Worm (Caenorhabditis elegans) whole organism, L4 larva: ENCODE measurements around the gene Y2H9A.6.

Experiments
- daf-16 ChIP-seq, 3 experiments: sonication (generic microtip); optimal IDR thresholded peaks; 2 replicates each; lab custom pipeline; 2016 to 2017; ENCODE audit warnings: missing genetic modification characterization in 3 of 3, missing genetic modification reagents in 3 of 3, mild to moderate bottlenecking in 2 of 3, missing compliant biosample characterization in 2 of 3, missing biosample characterization in 1 of 3, moderate library complexity in 1 of 3
- egl-27 ChIP-seq: sonication (generic microtip); optimal IDR thresholded peaks from 3 replicates; lab custom pipeline; 2017; ENCODE audit warnings: missing biosample characterization, missing genetic modification reagents, missing genetic modification characterization
- nhr-28 ChIP-seq: fragments of 150-350 bp; optimal IDR thresholded peaks from 2 replicates; lab custom pipeline; 2014; ENCODE audit warnings: missing biosample characterization, missing genetic modification characterization

DNA sequence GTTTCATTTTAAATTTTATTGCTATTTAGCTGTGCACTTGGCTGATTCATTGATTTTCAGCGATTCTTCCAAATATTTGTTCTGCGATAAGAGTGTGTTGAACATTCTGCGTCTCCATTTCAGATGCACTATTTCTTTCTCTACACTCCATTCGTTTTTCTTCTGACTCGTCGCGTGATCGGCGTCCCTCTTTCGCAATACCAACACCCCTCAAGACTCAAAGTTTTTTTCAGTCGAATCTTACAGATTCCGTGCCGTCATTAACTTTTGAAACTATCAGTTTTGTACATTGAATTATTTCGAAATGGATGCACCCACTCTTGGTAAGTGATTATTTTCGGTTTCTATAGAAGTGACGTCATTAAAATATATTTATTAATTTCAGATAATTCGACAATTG, 19.3 kb downstream of the Y2H9A.6 start, which contains the start of gene frm-10:
- TF ChIP-seq daf-16 (GFP tag; optimal IDR thresholded peaks at IDR 0.05; lab: Kevin White, UChicago) = no peak
- TF ChIP-seq daf-16 (tag; optimal IDR thresholded peaks at IDR 0.05; lab: Kevin White, UChicago) = peak; percentile 81
- TF ChIP-seq egl-27 (tag; lab: Kevin White, UChicago) = no peak
- TF ChIP-seq nhr-28 (tag; lab: Kevin White, UChicago) = peak; percentile 94
